Worm (Caenorhabditis elegans) whole organism, L1 larva: Measurements from ENCODE around the gene ifg-1.

Experiments used
- elt-3 ChIP-seq, 6 experiments: fragments of 150-350 bp in 1 of 6; sonication (generic microtip); optimal IDR thresholded peaks; 2 replicates each; lab custom pipeline; 2017 to 2018; ENCODE audit warnings: missing biosample characterization in 6 of 6, missing genetic modification characterization in 6 of 6, inconsistent platforms in 1 of 6
- fkh-8 ChIP-seq: sonication (generic microtip); optimal IDR thresholded peaks from 2 replicates; lab custom pipeline; 2016; ENCODE audit warnings: mild to moderate bottlenecking, missing genetic modification characterization, missing compliant biosample characterization
- lir-3 ChIP-seq: sonication (generic microtip); optimal IDR thresholded peaks from 2 replicates; lab custom pipeline; 2016; ENCODE audit warnings: mild to moderate bottlenecking, missing genetic modification characterization, moderate library complexity, missing compliant biosample characterization; ENCODE audit not compliant: poor library complexity
- nhr-19 ChIP-seq: fragments of 200-800 bp; sonication (Bioruptor generic); conservative IDR thresholded peaks from 2 replicates; pipeline ENCODE4 v1.3.6; 2022; ENCODE audit warnings: missing genetic modification characterization, missing compliant biosample characterization
- tbx-2 ChIP-seq: sonication (generic microtip); optimal IDR thresholded peaks from 2 replicates; lab custom pipeline; 2016; ENCODE audit warnings: missing genetic modification characterization, missing compliant biosample characterization
- unc-62 ChIP-seq: fragments of 150-350 bp; optimal IDR thresholded peaks from 2 replicates; lab custom pipeline; 2014; ENCODE audit warnings: missing biosample characterization, missing genetic modification reagents, missing genetic modification characterization
- xbp-1 ChIP-seq: sonication (generic microtip); optimal IDR thresholded peaks from 2 replicates; lab custom pipeline; 2016; ENCODE audit warnings: missing genetic modification characterization, missing compliant biosample characterization

ce11 chrII:8204039-8204438 is 13.0 kb upstream of the ifg-1 start, which contains the start of gene col-76:
- TF ChIP-seq tbx-2 (tag; lab: Kevin White, UChicago) (no peak), elt-3 (tag; optimal IDR thresholded peaks at IDR 0.05; lab: Kevin White, UChicago) (no peak), lir-3 (tag; lab: Kevin White, UChicago) (no peak), nhr-19 (GFP tag; lab: Robert Waterston, UW) (no peak), unc-62 (GFP tag; lab: Kevin White, UChicago) (no peak), fkh-8 (tag; lab: Kevin White, UChicago) (no peak), xbp-1 (tag; lab: Kevin White, UChicago) (no peak)
